Worm (Caenorhabditis elegans) whole organism, young adult: ENCODE measurements around the gene hlh-14.
"Not testable (repeated sequence)": the region's sequence is repeated elsewhere in the genome, so short reads cannot be mapped to it uniquely, and the experiment has no call there.

Experiments
- C17E4.6 ChIP-seq: fragments of 200-800 bp; sonication (Bioruptor generic); IDR thresholded peaks from 2 replicates; pipeline ENCODE4 v1.3.6; 2022; ENCODE audit warnings: missing genetic modification reagents, missing genetic modification characterization, missing compliant biosample characterization
- F37B4.10 ChIP-seq: fragments of 200-800 bp; sonication (Bioruptor generic); IDR thresholded peaks from 2 replicates; pipeline ENCODE4 v1.3.6; 2022; ENCODE audit warnings: missing genetic modification characterization, missing compliant biosample characterization
- F39B2.1 ChIP-seq: fragments of 200-800 bp; sonication (Bioruptor generic); IDR thresholded peaks from 2 replicates; pipeline ENCODE4 v1.3.6; 2022; ENCODE audit warnings: missing genetic modification reagents, missing genetic modification characterization, missing compliant biosample characterization
- K12H6.12 ChIP-seq: fragments of 200-800 bp; sonication (Bioruptor generic); optimal IDR thresholded peaks from 2 replicates; lab custom pipeline; 2018; ENCODE audit warnings: mild to moderate bottlenecking, missing genetic modification characterization, missing compliant biosample characterization
- Y79H2A.3 ChIP-seq: fragments of 200-800 bp; sonication (Bioruptor generic); conservative IDR thresholded peaks from 2 replicates; pipeline ENCODE4 v1.3.6; 2022; ENCODE audit warnings: missing genetic modification reagents, missing genetic modification characterization, missing compliant biosample characterization
- akir-1 ChIP-seq: fragments of 200-800 bp; sonication (Bioruptor generic); optimal IDR thresholded peaks from 2 replicates; lab custom pipeline; 2018; ENCODE audit warnings: mild to moderate bottlenecking, missing genetic modification characterization, moderate library complexity, missing compliant biosample characterization
- ama-1 ChIP-seq, 3 experiments: fragments of 150-350 bp in 1 of 3; sonication (generic microtip) in 2 of 3; optimal IDR thresholded peaks; 2 replicates each; lab custom pipeline; 2014 to 2018; ENCODE audit warnings: missing biosample characterization in 2 of 3, missing genetic modification characterization in 2 of 3, missing genetic modification reagents in 2 of 3
- ccch-3 ChIP-seq: fragments of 200-800 bp; sonication (Bioruptor generic); optimal IDR thresholded peaks from 2 replicates; lab custom pipeline; 2018; ENCODE audit warnings: mild to moderate bottlenecking, missing genetic modification characterization, missing compliant biosample characterization
- die-1 ChIP-seq: sonication (generic microtip); optimal IDR thresholded peaks from 2 replicates; lab custom pipeline; 2016; ENCODE audit warnings: missing genotype, mild to moderate bottlenecking, missing genetic modification characterization, missing compliant biosample characterization
- egl-18 ChIP-seq: fragments of 200-800 bp; sonication (Bioruptor generic); IDR thresholded peaks from 2 replicates; pipeline ENCODE4 v1.3.6; 2022; ENCODE audit warnings: missing genetic modification reagents, missing genetic modification characterization, missing compliant biosample characterization
- fkh-3 ChIP-seq: sonication (generic microtip); optimal IDR thresholded peaks from 2 replicates; lab custom pipeline; 2016; ENCODE audit warnings: mild to moderate bottlenecking, missing genetic modification characterization, missing compliant biosample characterization
- him-1 ChIP-seq: sonication (generic microtip); optimal IDR thresholded peaks from 2 replicates; lab custom pipeline; 2016; ENCODE audit warnings: missing genotype, missing genetic modification reagents, missing genetic modification characterization, missing compliant biosample characterization
- hlh-12 ChIP-seq: sonication (generic microtip); optimal IDR thresholded peaks from 2 replicates; lab custom pipeline; 2016; ENCODE audit warnings: missing genetic modification characterization, missing compliant biosample characterization
- hlh-26 ChIP-seq: fragments of 200-800 bp; sonication (Bioruptor generic); conservative IDR thresholded peaks from 2 replicates; pipeline ENCODE4 v1.3.6; 2022; ENCODE audit warnings: missing genetic modification reagents, missing genetic modification characterization, missing compliant biosample characterization
- hmg-1.2 ChIP-seq: fragments of 200-800 bp; sonication (Bioruptor generic); IDR thresholded peaks from 2 replicates; pipeline ENCODE4 v1.3.6; 2022; ENCODE audit warnings: missing genetic modification reagents, missing genetic modification characterization, missing compliant biosample characterization
- lag-1 ChIP-seq: fragments of 200-800 bp; sonication (Bioruptor generic); IDR thresholded peaks from 2 replicates; pipeline ENCODE4 v1.3.6; 2022; ENCODE audit warnings: missing genetic modification reagents, missing genetic modification characterization, missing compliant biosample characterization
- lin-35 ChIP-seq, 3 experiments: fragments of 150-350 bp in 2 of 3; sonication (generic microtip) in 1 of 3; optimal IDR thresholded peaks; 2 replicates each; lab custom pipeline; 2014 to 2018; ENCODE audit warnings: missing biosample characterization in 3 of 3, missing genetic modification characterization in 3 of 3, missing genetic modification reagents in 3 of 3
- lsl-1 ChIP-seq: fragments of 200-800 bp; sonication (Bioruptor generic); optimal IDR thresholded peaks from 2 replicates; lab custom pipeline; 2018; ENCODE audit warnings: mild to moderate bottlenecking, missing genetic modification characterization, moderate library complexity, missing compliant biosample characterization
- madf-10 ChIP-seq: sonication (generic microtip); optimal IDR thresholded peaks from 2 replicates; lab custom pipeline; 2016; ENCODE audit warnings: mild to moderate bottlenecking, missing genetic modification characterization, missing compliant biosample characterization
- mcd-1 ChIP-seq: fragments of 200-800 bp; sonication (Bioruptor generic); IDR thresholded peaks from 2 replicates; pipeline ENCODE4 v1.3.6; 2022; ENCODE audit warnings: missing genetic modification reagents, missing genetic modification characterization, missing compliant biosample characterization
- mxl-1 ChIP-seq: sonication (generic microtip); optimal IDR thresholded peaks from 2 replicates; lab custom pipeline; 2016; ENCODE audit warnings: missing genetic modification characterization, missing compliant biosample characterization
- nfya-1 ChIP-seq: sonication (generic microtip); optimal IDR thresholded peaks from 2 replicates; lab custom pipeline; 2017; ENCODE audit warnings: antibody characterized with exemption, missing compliant biosample characterization, missing genetic modification characterization, borderline replicate concordance; ENCODE audit not compliant: insufficient read depth
- repo-1 ChIP-seq: sonication (generic microtip); optimal IDR thresholded peaks from 2 replicates; lab custom pipeline; 2017; ENCODE audit warnings: mild to moderate bottlenecking, missing genetic modification characterization, missing compliant biosample characterization
- sea-2 ChIP-seq: fragments of 200-800 bp; sonication (Bioruptor generic); IDR thresholded peaks from 2 replicates; pipeline ENCODE4 v1.3.6; 2022; ENCODE audit warnings: missing genetic modification characterization, missing compliant biosample characterization
- snpc-1.1 ChIP-seq: sonication (generic microtip); optimal IDR thresholded peaks from 2 replicates; lab custom pipeline; 2017; ENCODE audit warnings: missing genetic modification characterization, mild to moderate bottlenecking, missing compliant biosample characterization, antibody characterized with exemption, moderate library complexity, missing genotype, missing genetic modification reagents; ENCODE audit not compliant: insufficient read depth
- snpc-3.4 ChIP-seq: sonication (generic microtip); optimal IDR thresholded peaks from 2 replicates; lab custom pipeline; 2017; ENCODE audit warnings: missing genetic modification characterization, mild to moderate bottlenecking, missing compliant biosample characterization, antibody characterized with exemption, moderate library complexity, missing genotype, missing genetic modification reagents
- snpc-4 ChIP-seq, 5 experiments: fragments of 150-350 bp in 1 of 5; sonication (generic microtip) in 4 of 5; optimal IDR thresholded peaks; 2 replicates each; lab custom pipeline; 2014 to 2018; ENCODE audit warnings: missing genetic modification characterization in 5 of 5, missing biosample characterization in 3 of 5, antibody characterized with exemption in 2 of 5, mild to moderate bottlenecking in 2 of 5, missing compliant biosample characterization in 2 of 5, missing genotype in 2 of 5, moderate library complexity in 2 of 5, missing genetic modification reagents in 1 of 5
- tlf-1 ChIP-seq: fragments of 200-800 bp; sonication (Bioruptor generic); optimal IDR thresholded peaks from 2 replicates; lab custom pipeline; 2018; ENCODE audit warnings: mild to moderate bottlenecking, missing genetic modification characterization, missing compliant biosample characterization
- ztf-18 ChIP-seq: sonication (generic microtip); optimal IDR thresholded peaks from 2 replicates; lab custom pipeline; 2016; ENCODE audit warnings: missing genotype, mild to moderate bottlenecking, missing genetic modification characterization, missing compliant biosample characterization
- ztf-26 ChIP-seq: sonication (generic microtip); optimal IDR thresholded peaks from 2 replicates; lab custom pipeline; 2017; ENCODE audit warnings: missing genetic modification characterization, missing compliant biosample characterization
- ztf-28 ChIP-seq: fragments of 200-800 bp; sonication (Bioruptor generic); IDR thresholded peaks from 2 replicates; pipeline ENCODE4 v1.3.6; 2022; ENCODE audit warnings: missing genetic modification reagents, missing genetic modification characterization, missing compliant biosample characterization

Gene hlh-14

DNA sequence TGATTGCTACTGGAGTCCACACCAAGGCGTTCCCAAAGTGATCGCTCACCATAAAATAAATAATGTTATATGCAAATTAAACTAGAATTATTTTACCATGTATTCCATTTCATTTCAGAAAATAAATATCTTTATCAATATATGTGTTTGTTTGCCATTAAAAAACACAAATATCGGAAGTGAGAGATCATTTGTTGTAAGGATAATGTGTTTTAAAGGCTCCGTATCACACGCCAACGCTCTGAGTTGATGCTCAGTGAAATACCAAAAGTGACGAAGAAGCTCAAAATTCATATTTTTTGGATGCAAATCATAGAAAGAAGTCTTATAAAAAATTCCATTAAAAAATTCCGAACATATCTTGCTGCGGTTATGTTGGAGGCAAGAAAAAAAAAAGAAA lies 42.5 kb downstream of the hlh-14 start:
- TF ChIP-seq K12H6.12 (tag; lab: Kevin White, UChicago) (no peak), egl-18 (no peak), nfya-1 (tag; lab: Kevin White, UChicago) (no peak), him-1 (tag; lab: Kevin White, UChicago) (no peak), snpc-3.4 (tag; lab: Kevin White, UChicago) (no peak), Y79H2A.3 (GFP tag; lab: Robert Waterston, UW) (no peak), mcd-1 (GFP tag; lab: Robert Waterston, UW) (no peak), hlh-26 (no peak), fkh-3 (tag; lab: Kevin White, UChicago) (no peak), ccch-3 (GFP tag; lab: Kevin White, UChicago) (no peak), hlh-12 (tag; lab: Kevin White, UChicago) (no peak), lag-1 (GFP tag; lab: Robert Waterston, UW) (no peak), tlf-1 (GFP tag; lab: Kevin White, UChicago) (no peak)

DNA sequence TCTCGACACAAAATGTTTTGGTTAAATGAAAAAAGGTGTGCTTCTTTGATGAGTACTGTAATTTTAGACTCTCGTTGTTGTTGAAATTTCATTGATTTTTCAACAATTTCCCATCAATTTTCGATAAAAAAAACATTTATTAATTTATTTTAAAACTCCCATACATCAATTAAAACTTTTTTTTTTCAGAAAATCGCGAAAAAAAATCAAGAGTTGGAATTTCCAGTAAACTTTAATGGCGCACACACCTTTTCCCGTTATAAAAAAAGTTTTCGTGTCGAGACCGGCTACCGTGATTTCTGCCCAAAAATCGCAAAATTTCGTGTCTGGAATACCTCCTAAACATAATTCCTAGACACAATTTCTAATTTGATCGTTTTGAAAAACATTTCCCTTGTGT lies 43.9 kb downstream of the hlh-14 start, which contains the start of gene C25H3.14:
Gene C25H3.14, plus strand, starts transcription at position 301 of the 400 bp plus-strand sequence.
- TF ChIP-seq mxl-1 (tag; lab: Kevin White, UChicago) (no peak), ama-1 (optimal IDR thresholded peaks at IDR 0.05; lab: Kevin White, UChicago) (no peak), ama-1 (GFP tag; optimal IDR thresholded peaks at IDR 0.05; lab: Kevin White, UChicago) (no peak)

DNA sequence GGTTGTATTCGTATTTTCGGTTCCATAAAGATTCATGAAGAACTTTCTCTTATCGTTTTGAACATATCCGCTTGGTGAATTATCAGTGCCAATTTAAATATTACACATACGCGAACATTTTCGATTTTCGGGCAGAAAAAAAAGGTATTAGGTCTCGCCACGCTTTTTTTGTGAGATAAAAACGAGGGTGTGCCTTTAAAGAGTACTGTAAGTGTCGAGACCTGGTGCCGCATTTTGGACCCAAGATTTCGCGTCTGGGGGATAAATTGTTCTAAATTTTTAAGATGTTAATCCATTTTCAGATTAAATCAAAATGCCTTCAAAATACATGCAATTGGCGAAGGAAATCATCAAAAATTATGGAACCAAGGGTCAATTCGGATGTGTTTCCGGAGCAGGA lies 44.8 kb downstream of the hlh-14 start, which contains the start of gene C25H3.3:
Gene C25H3.3, plus strand, starts transcription at position 301 of the 400 bp plus-strand sequence.
- TF ChIP-seq hmg-1.2 (GFP tag; lab: Robert Waterston, UW), result no peak
- no peak for TF ChIP-seq F37B4.10 (GFP tag; lab: Robert Waterston, UW)
- no peak for TF ChIP-seq lsl-1 (GFP tag; lab: Kevin White, UChicago)
- no peak for TF ChIP-seq ztf-28 (GFP tag; lab: Robert Waterston, UW)
- no peak for TF ChIP-seq ztf-18
- no peak for TF ChIP-seq sea-2 (GFP tag; lab: Robert Waterston, UW)
- no peak for TF ChIP-seq repo-1 (tag; lab: Kevin White, UChicago)
- no peak for TF ChIP-seq madf-10 (tag; lab: Kevin White, UChicago)
- no peak for TF ChIP-seq C17E4.6
- no peak for TF ChIP-seq akir-1 (GFP tag; lab: Kevin White, UChicago)
- TF ChIP-seq Y79H2A.3 (GFP tag; lab: Robert Waterston, UW), result no peak
- TF ChIP-seq ztf-26 (tag; lab: Kevin White, UChicago), result no peak
- no peak for TF ChIP-seq lin-35 (GFP tag; optimal IDR thresholded peaks at IDR 0.05; lab: Kevin White, UChicago)
- TF ChIP-seq F39B2.1 (GFP tag; lab: Robert Waterston, UW), result no peak

DNA sequence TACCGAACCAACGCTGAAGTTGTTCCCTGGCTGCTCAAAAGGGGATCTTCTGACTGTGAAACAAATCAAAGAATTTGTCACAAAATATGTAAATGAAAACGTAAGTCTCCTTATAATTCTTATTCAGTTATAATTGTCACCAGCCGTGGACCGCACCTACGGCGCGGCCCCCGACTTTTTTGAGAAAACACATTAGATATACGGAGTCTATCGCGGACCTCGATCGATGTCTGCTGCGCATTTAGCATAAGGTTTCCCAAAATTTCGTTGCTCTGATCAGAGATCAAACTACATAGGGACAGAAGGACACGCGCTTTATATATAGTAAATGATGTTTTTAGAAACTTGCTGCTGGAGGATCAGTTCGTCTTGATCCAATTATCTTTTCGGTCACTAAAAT lies 45.8 kb downstream of the hlh-14 start:
- not testable (repeated sequence) for TF ChIP-seq snpc-4 (GFP tag; optimal IDR thresholded peaks at IDR 0.05; lab: Kevin White, UChicago)
- TF ChIP-seq snpc-4 (tag; optimal IDR thresholded peaks at IDR 0.05; lab: Kevin White, UChicago) (peak in 2 of 4 experiments; percentile 64 to 82), snpc-1.1 (tag; lab: Kevin White, UChicago) (peak; percentile 56)

DNA sequence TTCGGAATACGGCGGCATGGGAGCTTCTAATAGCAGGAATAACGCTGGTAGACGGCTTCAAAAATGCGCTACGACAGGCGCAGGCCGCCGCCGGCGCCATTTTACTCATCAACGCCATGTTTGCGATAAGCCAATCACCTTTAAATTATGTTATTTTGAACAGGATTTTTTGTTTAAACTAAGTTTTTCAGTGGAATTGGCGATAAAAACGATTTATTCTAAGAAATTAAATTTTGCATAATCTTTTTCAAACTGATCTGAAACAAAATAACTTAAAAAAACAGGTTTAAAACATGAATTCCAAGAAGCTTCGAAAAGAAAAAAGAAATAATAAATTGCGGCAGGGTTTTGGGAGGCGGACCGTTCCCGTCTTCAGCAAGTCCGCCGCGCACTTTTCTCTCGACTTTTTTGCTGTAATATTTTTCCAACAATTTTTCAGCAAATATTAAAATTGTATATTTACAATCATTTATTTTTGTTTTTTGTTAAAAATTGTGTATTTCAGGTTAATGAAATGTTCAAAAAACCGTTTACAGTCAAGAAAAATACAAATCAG lies 47.4 kb downstream of the hlh-14 start, which contains the start of the genes ndub-5 and eif-2D:
Gene ndub-5, minus strand, starts transcription at position 138 of the 556 bp plus-strand sequence.
Gene eif-2D, plus strand, starts transcription at position 506 of the 556 bp plus-strand sequence.
- TF ChIP-seq die-1 (tag; lab: Kevin White, UChicago) (no peak), snpc-4 (GFP tag; optimal IDR thresholded peaks at IDR 0.05; lab: Kevin White, UChicago) (no peak), snpc-4 (tag; optimal IDR thresholded peaks at IDR 0.05; lab: Kevin White, UChicago) (peak in 1 of 4 experiments; percentile 23), snpc-1.1 (tag; lab: Kevin White, UChicago) (peak; percentile 2)
